Fruit fly (Drosophila melanogaster) whole organism, embryonic: Measurements from ENCODE around the gene Eig71Ei.
A peak's percentile ranks its signal among the peaks of the same experiment; 100 is the strongest.

ENCODE experiments used
- Ada2b ChIP-seq: fragments of 200-800 bp; sonication (Bioruptor generic); IDR thresholded peaks from 2 replicates; pipeline ENCODE4 v1.3.6; 2022; ENCODE audit warnings: missing biosample characterization, missing genetic modification characterization
- Aef1 ChIP-seq: fragments of 200-800 bp; sonication (Bioruptor generic); IDR thresholded peaks from 3 replicates; pipeline ENCODE4 v1.3.6; 2022; ENCODE audit warnings: missing biosample characterization, missing genetic modification characterization
- CG10267 ChIP-seq: fragments of 200-800 bp; sonication (Bioruptor generic); optimal IDR thresholded peaks from 2 replicates; lab custom pipeline; 2018; ENCODE audit warnings: missing biosample characterization, mild to moderate bottlenecking, missing genetic modification characterization, moderate library complexity
- CG12155 ChIP-seq: fragments of 200-800 bp; sonication (Bioruptor generic); optimal IDR thresholded peaks from 3 replicates; lab custom pipeline; 2016; ENCODE audit warnings: missing biosample characterization, missing genetic modification characterization
- CG12219 ChIP-seq: fragments of 200-800 bp; sonication (Bioruptor generic); optimal IDR thresholded peaks from 3 replicates; lab custom pipeline; 2018; ENCODE audit warnings: missing biosample characterization, mild to moderate bottlenecking, missing genetic modification characterization
- CG12942 ChIP-seq: fragments of 200-800 bp; sonication (Bioruptor generic); optimal IDR thresholded peaks from 3 replicates; lab custom pipeline; 2016; ENCODE audit warnings: missing biosample characterization, missing genetic modification characterization
- CG13775 ChIP-seq: fragments of 200-800 bp; sonication (Bioruptor generic); optimal IDR thresholded peaks from 3 replicates; lab custom pipeline; 2017; ENCODE audit warnings: missing biosample characterization, mild to moderate bottlenecking, missing genetic modification characterization
- CG13894 ChIP-seq: fragments of 200-800 bp; sonication (Bioruptor generic); optimal IDR thresholded peaks from 3 replicates; lab custom pipeline; 2018; ENCODE audit warnings: missing biosample characterization, mild to moderate bottlenecking, missing genetic modification characterization, moderate library complexity
- CG14441 ChIP-seq: fragments of 200-800 bp; sonication (Bioruptor generic); IDR thresholded peaks from 2 replicates; pipeline ENCODE4 v1.3.6; 2022; ENCODE audit warnings: missing biosample characterization, missing genetic modification characterization
- CG15269 ChIP-seq: fragments of 200-800 bp; sonication (Bioruptor generic); optimal IDR thresholded peaks from 2 replicates; lab custom pipeline; 2018; ENCODE audit warnings: missing biosample characterization, mild to moderate bottlenecking, missing genetic modification characterization, moderate library complexity
- CG16863 ChIP-seq: fragments of 200-800 bp; sonication (Bioruptor generic); optimal IDR thresholded peaks from 3 replicates; lab custom pipeline; 2016; ENCODE audit warnings: missing biosample characterization, missing genetic modification characterization
- CG17361 ChIP-seq: fragments of 200-800 bp; sonication (Bioruptor generic); IDR thresholded peaks from 3 replicates; pipeline ENCODE4 v1.3.6; 2022; ENCODE audit warnings: missing biosample characterization, missing genetic modification characterization
- CG17385 ChIP-seq: fragments of 200-800 bp; sonication (Bioruptor generic); optimal IDR thresholded peaks from 3 replicates; lab custom pipeline; 2018; ENCODE audit warnings: missing biosample characterization, mild to moderate bottlenecking, missing genetic modification characterization
- CG17829 ChIP-seq: fragments of 200-800 bp; optimal IDR thresholded peaks from 2 replicates; lab custom pipeline; 2019; ENCODE audit warnings: missing biosample characterization, mild to moderate bottlenecking, missing genetic modification characterization, moderate library complexity
- CG30403 ChIP-seq: fragments of 200-800 bp; sonication (Bioruptor generic); optimal IDR thresholded peaks from 3 replicates; lab custom pipeline; 2016; ENCODE audit warnings: missing biosample characterization, missing genetic modification characterization
- CG31441 ChIP-seq: fragments of 200-800 bp; sonication (Bioruptor generic); IDR thresholded peaks from 2 replicates; pipeline ENCODE4 v1.3.6; 2022; ENCODE audit warnings: missing biosample characterization, missing genetic modification characterization
- CG3407 ChIP-seq: fragments of 200-800 bp; sonication (Bioruptor generic); optimal IDR thresholded peaks from 2 replicates; lab custom pipeline; 2018; ENCODE audit warnings: missing biosample characterization, mild to moderate bottlenecking, missing genetic modification characterization
- CG5245 ChIP-seq: fragments of 200-800 bp; sonication (Bioruptor generic); optimal IDR thresholded peaks from 3 replicates; lab custom pipeline; 2016; ENCODE audit warnings: missing biosample characterization, missing genetic modification characterization
- CG6254 ChIP-seq: fragments of 200-800 bp; sonication (Bioruptor generic); optimal IDR thresholded peaks from 3 replicates; lab custom pipeline; 2017; ENCODE audit warnings: mild to moderate bottlenecking, missing biosample characterization, missing genetic modification reagents, missing genetic modification characterization
- CG6765 ChIP-seq: fragments of 200-800 bp; sonication (Bioruptor generic); optimal IDR thresholded peaks from 3 replicates; lab custom pipeline; 2017; ENCODE audit warnings: missing biosample characterization, mild to moderate bottlenecking, missing genetic modification characterization
- CG8388 ChIP-seq: fragments of 200-800 bp; sonication (Bioruptor generic); optimal IDR thresholded peaks from 2 replicates; lab custom pipeline; 2019; ENCODE audit warnings: missing biosample characterization, mild to moderate bottlenecking, missing genetic modification characterization, moderate library complexity
- CG8924 ChIP-seq: fragments of 200-800 bp; optimal IDR thresholded peaks from 3 replicates; lab custom pipeline; 2019; ENCODE audit warnings: missing biosample characterization, mild to moderate bottlenecking, missing genetic modification characterization, moderate library complexity
- CG9932 ChIP-seq: fragments of 200-800 bp; sonication (Bioruptor generic); IDR thresholded peaks from 2 replicates; pipeline ENCODE4 v1.3.6; 2022; ENCODE audit warnings: missing biosample characterization, missing genetic modification characterization
- Camta ChIP-seq: fragments of 200-800 bp; sonication (Bioruptor generic); optimal IDR thresholded peaks from 2 replicates; lab custom pipeline; 2016; ENCODE audit warnings: missing biosample characterization, missing genetic modification characterization
- Chrac-16 ChIP-seq: fragments of 200-800 bp; sonication (Bioruptor generic); optimal IDR thresholded peaks from 3 replicates; lab custom pipeline; 2016; ENCODE audit warnings: missing biosample characterization, missing genetic modification characterization
- D19A ChIP-seq: fragments of 200-800 bp; optimal IDR thresholded peaks from 3 replicates; lab custom pipeline; 2019; ENCODE audit warnings: missing biosample characterization, mild to moderate bottlenecking, missing genetic modification characterization, moderate library complexity
- Dek ChIP-seq: fragments of 200-800 bp; sonication (Bioruptor generic); optimal IDR thresholded peaks from 3 replicates; lab custom pipeline; 2019; ENCODE audit warnings: missing biosample characterization, mild to moderate bottlenecking, missing genetic modification characterization, moderate library complexity
- H15 ChIP-seq: fragments of 200-800 bp; sonication (Bioruptor generic); IDR thresholded peaks from 3 replicates; pipeline ENCODE4 v1.3.6; 2022; ENCODE audit warnings: missing biosample characterization, missing genetic modification characterization
- HHEX ChIP-seq: fragments of 200-800 bp; sonication (Bioruptor generic); optimal IDR thresholded peaks from 3 replicates; lab custom pipeline; 2017; ENCODE audit warnings: missing biosample characterization, mild to moderate bottlenecking, missing genetic modification characterization, missing genetic modification reagents
- Hsf ChIP-seq: fragments of 200-800 bp; sonication (Bioruptor generic); optimal IDR thresholded peaks from 3 replicates; lab custom pipeline; 2016; ENCODE audit warnings: missing biosample characterization, missing genetic modification characterization
- MBD-R2 ChIP-seq: fragments of 200-800 bp; sonication (Bioruptor generic); IDR thresholded peaks from 2 replicates; pipeline ENCODE4 v1.3.6; 2022; ENCODE audit warnings: missing biosample characterization, missing genetic modification characterization
- Sry-β ChIP-seq: fragments of 200-800 bp; sonication (Bioruptor generic); optimal IDR thresholded peaks from 2 replicates; lab custom pipeline; 2018; ENCODE audit warnings: missing biosample characterization, mild to moderate bottlenecking, missing genetic modification characterization, moderate library complexity
- Taf1 ChIP-seq: fragments of 200-800 bp; sonication (Bioruptor generic); IDR thresholded peaks from 2 replicates; pipeline ENCODE4 v1.3.6; 2022; ENCODE audit warnings: missing biosample characterization, missing genetic modification characterization
- aop ChIP-seq: fragments of 200-800 bp; sonication (Bioruptor generic); IDR thresholded peaks from 2 replicates; pipeline ENCODE4 v1.3.6; 2022; ENCODE audit warnings: missing biosample characterization, missing genetic modification characterization
- bsh ChIP-seq, 2 experiments: fragments of 200-800 bp; sonication (Bioruptor generic); optimal IDR thresholded peaks; 2 replicates each; lab custom pipeline; 2017 to 2018; ENCODE audit warnings: mild to moderate bottlenecking in 2 of 2, missing biosample characterization in 2 of 2, missing genetic modification characterization in 2 of 2, moderate library complexity in 1 of 2
- chif ChIP-seq, 2 experiments: fragments of 200-800 bp; sonication (Bioruptor generic); optimal IDR thresholded peaks; 3 replicates each; lab custom pipeline; 2016; ENCODE audit warnings: missing biosample characterization in 2 of 2, missing genetic modification characterization in 2 of 2
- eve ChIP-seq, 2 experiments: fragments of >200 bp; optimal IDR thresholded peaks; 2 replicates each; lab custom pipeline; 2017; ENCODE audit warnings: missing biosample characterization in 2 of 2, missing genetic modification characterization in 2 of 2
- gcm2 ChIP-seq: fragments of 200-800 bp; sonication (Bioruptor generic); optimal IDR thresholded peaks from 2 replicates; lab custom pipeline; 2016; ENCODE audit warnings: missing biosample characterization, missing genetic modification characterization
- hbn ChIP-seq: fragments of 200-800 bp; sonication (Bioruptor generic); IDR thresholded peaks from 2 replicates; pipeline ENCODE4 v1.3.6; 2022; ENCODE audit warnings: missing biosample characterization, missing genetic modification characterization; ENCODE audit not compliant: partially characterized antibody
- lilli ChIP-seq: fragments of 200-800 bp; sonication (Bioruptor generic); optimal IDR thresholded peaks from 3 replicates; lab custom pipeline; 2016; ENCODE audit warnings: missing biosample characterization, missing genetic modification characterization
- maf-S ChIP-seq: fragments of 200-800 bp; sonication (Bioruptor generic); optimal IDR thresholded peaks from 2 replicates; lab custom pipeline; 2016; ENCODE audit warnings: missing biosample characterization, missing genetic modification characterization
- oc ChIP-seq: fragments of 200-800 bp; sonication (Bioruptor generic); optimal IDR thresholded peaks from 2 replicates; lab custom pipeline; 2018; ENCODE audit warnings: missing biosample characterization, mild to moderate bottlenecking, missing genetic modification characterization, moderate library complexity
- salm ChIP-seq: fragments of 200-800 bp; sonication (Bioruptor generic); optimal IDR thresholded peaks from 2 replicates; lab custom pipeline; 2018; ENCODE audit warnings: missing biosample characterization, mild to moderate bottlenecking, missing genetic modification characterization
- sna ChIP-seq: fragments of 200-800 bp; sonication (Bioruptor generic); IDR thresholded peaks from 2 replicates; pipeline ENCODE4 v1.3.6; 2022; ENCODE audit warnings: missing biosample characterization, missing genetic modification characterization; ENCODE audit not compliant: partially characterized antibody
- tio ChIP-seq: fragments of 200-800 bp; sonication (Bioruptor generic); optimal IDR thresholded peaks from 2 replicates; lab custom pipeline; 2017; ENCODE audit warnings: missing biosample characterization, missing genetic modification characterization, inconsistent platforms
- trem ChIP-seq: fragments of 200-800 bp; optimal IDR thresholded peaks from 3 replicates; lab custom pipeline; 2019; ENCODE audit warnings: missing biosample characterization, mild to moderate bottlenecking, missing genetic modification characterization, moderate library complexity
- twi ChIP-seq: fragments of 200-800 bp; optimal IDR thresholded peaks from 2 replicates; lab custom pipeline; 2019; ENCODE audit warnings: missing biosample characterization, mild to moderate bottlenecking, missing genetic modification characterization, moderate library complexity
- unpg ChIP-seq: fragments of 200-800 bp; sonication (Bioruptor generic); optimal IDR thresholded peaks from 3 replicates; lab custom pipeline; 2018; ENCODE audit warnings: missing biosample characterization, mild to moderate bottlenecking, missing genetic modification characterization, moderate library complexity
- usp ChIP-seq: fragments of >200 bp; optimal IDR thresholded peaks from 2 replicates; lab custom pipeline; 2017; ENCODE audit warnings: missing biosample characterization, missing genetic modification characterization
- zfh2 ChIP-seq: fragments of 200-800 bp; sonication (Bioruptor generic); optimal IDR thresholded peaks from 2 replicates; lab custom pipeline; 2016; ENCODE audit warnings: missing biosample characterization, missing genetic modification characterization

The Eig71Ei gene

dm6 chr3L:15692794-15693532, 33.5 kb downstream of the Eig71Ei start (continued):
- no peak for TF ChIP-seq CG13894 (tag; lab: Kevin White, UChicago)
- TF ChIP-seq CG3407, result no peak
- peak; percentile 8 for TF ChIP-seq CG17385
- TF ChIP-seq unpg (GFP tag; lab: Kevin White, UChicago), result no peak
- peak; percentile 34 for TF ChIP-seq CG13775
- TF ChIP-seq bsh (GFP tag; optimal IDR thresholded peaks at IDR 0.05; lab: Kevin White, UChicago), result peak in 1 of 2 experiments; percentile 41
- no peak for TF ChIP-seq CG12219 (GFP tag; lab: Kevin White, UChicago)
- TF ChIP-seq MBD-R2 (GFP tag; lab: Robert Waterston, UW), result no peak
- TF ChIP-seq CG8924 (tag; lab: Kevin White, UChicago), result peak; percentile 39
- TF ChIP-seq gcm2 (GFP tag; lab: Kevin White, UChicago), result no peak
- TF ChIP-seq CG6765, result no peak
- TF ChIP-seq eve (GFP tag; optimal IDR thresholded peaks at IDR 0.05; lab: Kevin White, UChicago), result no peak
- no peak for TF ChIP-seq CG5245
- TF ChIP-seq CG12942, result no peak
- peak; percentile 47 for TF ChIP-seq CG30403 (GFP tag; lab: Kevin White, UChicago)
- no peak for TF ChIP-seq CG9932 (GFP tag; lab: Robert Waterston, UW)
- peak; percentile 42 for TF ChIP-seq CG8388
- TF ChIP-seq usp (GFP tag; lab: Kevin White, UChicago), result no peak
- TF ChIP-seq Ada2b (GFP tag; lab: Robert Waterston, UW), result no peak
- no peak for TF ChIP-seq sna (GFP tag; lab: Robert Waterston, UW)
- TF ChIP-seq CG15269, result peak; percentile 27
- no peak for TF ChIP-seq salm (tag; lab: Kevin White, UChicago)
- no peak for TF ChIP-seq CG16863
- peak; percentile 55 for TF ChIP-seq CG10267
- no peak for TF ChIP-seq hbn (GFP tag; lab: Robert Waterston, UW)
- TF ChIP-seq Hsf (GFP tag; lab: Kevin White, UChicago), result no peak
- no peak for TF ChIP-seq zfh2 (GFP tag; lab: Kevin White, UChicago)
- TF ChIP-seq oc (tag; lab: Kevin White, UChicago), result no peak
- no peak for TF ChIP-seq chif (GFP tag; optimal IDR thresholded peaks at IDR 0.05; lab: Kevin White, UChicago)
- TF ChIP-seq D19A (tag; lab: Kevin White, UChicago), result peak; percentile 47
- no peak for TF ChIP-seq Aef1 (GFP tag; lab: Robert Waterston, UW)
- TF ChIP-seq Chrac-16 (GFP tag; lab: Kevin White, UChicago), result peak; percentile 23
- TF ChIP-seq trem (tag; lab: Kevin White, UChicago), result peak; percentile 35
- TF ChIP-seq CG14441 (GFP tag; lab: Robert Waterston, UW), result no peak
- TF ChIP-seq CG12155, result no peak
- TF ChIP-seq maf-S (GFP tag; lab: Kevin White, UChicago), result no peak
- no peak for TF ChIP-seq lilli (GFP tag; lab: Kevin White, UChicago)
- no peak for TF ChIP-seq twi
- TF ChIP-seq Camta (GFP tag; lab: Kevin White, UChicago), result no peak
- peak; percentile 63 for TF ChIP-seq CG31441
- peak; percentile 82 for TF ChIP-seq CG17361 (GFP tag; lab: Robert Waterston, UW)
- no peak for TF ChIP-seq HHEX (GFP tag; lab: Kevin White, UChicago)
- TF ChIP-seq Dek, result no peak
- no peak for TF ChIP-seq H15
- TF ChIP-seq tio (GFP tag; lab: Kevin White, UChicago), result peak; percentile 54
- TF ChIP-seq CG6254, result peak; percentile 32
- TF ChIP-seq Taf1 (GFP tag; lab: Robert Waterston, UW), result no peak
- TF ChIP-seq CG17829 (tag; lab: Kevin White, UChicago), result peak; percentile 36
- TF ChIP-seq aop (GFP tag; lab: Robert Waterston, UW), result no peak
- TF ChIP-seq Sry-β (GFP tag; lab: Kevin White, UChicago), result no peak
